Worm (Caenorhabditis elegans): Measurements from ENCODE around the gene srz-102.

- TF ChIP-seq mdl-1 (tag; optimal IDR thresholded peaks at IDR 0.05) (no peak), ceh-82 (tag; optimal IDR thresholded peaks at IDR 0.05) (no peak), lin-39 (tag; optimal IDR thresholded peaks at IDR 0.05) (no peak), ztf-11 (tag; optimal IDR thresholded peaks at IDR 0.05) (no peak), vab-15 (tag; optimal IDR thresholded peaks at IDR 0.05) (no peak)
Observed at ce11 chrV:16735518-16735917, 48.2 kb downstream of the srz-102 start, which contains the start of the genes clec-38 and clec-34.
